Fruit fly (Drosophila melanogaster): ENCODE measurements around the gene Galt.
A peak's percentile ranks its signal among the peaks of the same experiment; 100 is the strongest.

The Galt gene

DNA sequence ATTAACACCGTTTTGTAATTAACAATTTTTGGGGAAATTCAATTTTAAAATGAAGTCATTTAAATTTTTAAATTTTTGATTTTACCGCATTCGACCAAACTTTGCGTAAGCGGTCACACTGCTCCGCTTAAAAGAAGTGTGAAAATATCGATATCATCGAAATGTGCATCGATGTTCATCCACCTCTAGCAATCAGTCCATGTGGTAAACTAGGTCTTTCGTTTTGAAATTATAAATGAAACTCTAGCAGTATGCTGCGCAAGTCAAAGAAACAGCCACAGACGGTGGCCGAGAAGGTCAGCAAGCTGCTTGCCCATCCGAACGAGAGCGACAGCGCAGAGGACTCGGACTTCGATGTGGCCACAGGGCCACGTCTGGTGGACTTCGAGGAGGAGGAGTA, 49.6 kb upstream of the Galt start, which contains the start of gene Aatf:
TSS of gene Aatf (plus strand) at position 166 of the 400 bp plus-strand sequence.
- TF ChIP-seq CG16813 (GFP tag; IDR thresholded peaks at IDR 0.05; ENCODE audit: partially characterized antibody), result peak; percentile 79
- no peak for TF ChIP-seq CHES-1-like (GFP tag; optimal IDR thresholded peaks at IDR 0.05)
- TF ChIP-seq Dbx (GFP tag; IDR thresholded peaks at IDR 0.05), result peak; percentile 52; the same call in 2 of the 3 replicates
- TF ChIP-seq CG15601 (tag; optimal IDR thresholded peaks at IDR 0.05), result no peak
- TF ChIP-seq sisA (GFP tag; IDR thresholded peaks at IDR 0.05), result no peak
- peak; percentile 55 for TF ChIP-seq sd (tag; optimal IDR thresholded peaks at IDR 0.05)
- no peak for TF ChIP-seq slou (GFP tag; optimal IDR thresholded peaks at IDR 0.05)
- TF ChIP-seq ab (GFP tag; optimal IDR thresholded peaks at IDR 0.05), result no peak
- TF ChIP-seq Atf-2 (GFP tag; optimal IDR thresholded peaks at IDR 0.05), result no peak
- no peak for TF ChIP-seq lmd (GFP tag; IDR thresholded peaks at IDR 0.05)
- no peak for TF ChIP-seq pita (GFP tag; optimal IDR thresholded peaks at IDR 0.05)
- peak; percentile 6 for TF ChIP-seq lilli (GFP tag; optimal IDR thresholded peaks at IDR 0.05)
- TF ChIP-seq Rfx (GFP tag; IDR thresholded peaks at IDR 0.05), result no peak
- no peak for TF ChIP-seq Awh (GFP tag; IDR thresholded peaks at IDR 0.05)
- TF ChIP-seq CG17385 (GFP tag; optimal IDR thresholded peaks at IDR 0.05), result no peak
- TF ChIP-seq CG13287 (GFP tag; IDR thresholded peaks at IDR 0.05; ENCODE audit: partially characterized antibody), result peak; percentile 95
- no peak for TF ChIP-seq kah (GFP tag; optimal IDR thresholded peaks at IDR 0.05)
- peak in 1 of 2 experiments; percentile 30 for TF ChIP-seq crp (GFP tag; optimal IDR thresholded peaks at IDR 0.05)
- TF ChIP-seq CG11456 (GFP tag; IDR thresholded peaks at IDR 0.05), result no peak
- TF ChIP-seq Eip74EF (GFP tag; optimal IDR thresholded peaks at IDR 0.05), result no peak
- no peak for TF ChIP-seq gcm2 (GFP tag; optimal IDR thresholded peaks at IDR 0.05)
- TF ChIP-seq Doc3 (GFP tag; IDR thresholded peaks at IDR 0.05; ENCODE audit: partially characterized antibody), result peak; percentile 74
- TF ChIP-seq Stat92E (GFP tag; optimal IDR thresholded peaks at IDR 0.05), result peak in 1 of 3 experiments; percentile 15
- no peak for TF ChIP-seq rib (GFP tag; IDR thresholded peaks at IDR 0.05)
- no peak for TF ChIP-seq fru (optimal IDR thresholded peaks at IDR 0.05)
- TF ChIP-seq dmrt11E (tag; optimal IDR thresholded peaks at IDR 0.05), result no peak
- no peak for TF ChIP-seq klu (GFP tag; IDR thresholded peaks at IDR 0.05)
- no peak for TF ChIP-seq CG2202 (tag; optimal IDR thresholded peaks at IDR 0.05)
- TF ChIP-seq emc (GFP tag; optimal IDR thresholded peaks at IDR 0.05), result no peak
- peak; percentile 37 for TF ChIP-seq phol (tag; optimal IDR thresholded peaks at IDR 0.05)
- no peak for TF ChIP-seq tin (GFP tag; optimal IDR thresholded peaks at IDR 0.05)
- no peak for TF ChIP-seq unpg (GFP tag; optimal IDR thresholded peaks at IDR 0.05)
- TF ChIP-seq sr (GFP tag; IDR thresholded peaks at IDR 0.05), result no peak
- TF ChIP-seq Asciz (GFP tag; optimal IDR thresholded peaks at IDR 0.05), result no peak
- peak; percentile 66 for TF ChIP-seq Max (GFP tag; optimal IDR thresholded peaks at IDR 0.05)
- no peak for TF ChIP-seq nom (GFP tag; optimal IDR thresholded peaks at IDR 0.05)
- no peak for TF ChIP-seq CG10147 (GFP tag; optimal IDR thresholded peaks at IDR 0.05)
- no peak for TF ChIP-seq CG7928 (GFP tag; optimal IDR thresholded peaks at IDR 0.05)
- peak; percentile 7 for TF ChIP-seq CG7271 (tag; optimal IDR thresholded peaks at IDR 0.05)
- no peak for TF ChIP-seq Nf-YC (tag; optimal IDR thresholded peaks at IDR 0.05)
- TF ChIP-seq sna (GFP tag; IDR thresholded peaks at IDR 0.05; ENCODE audit: partially characterized antibody), result peak; percentile 76
- TF ChIP-seq Blimp-1 (GFP tag; optimal IDR thresholded peaks at IDR 0.05), result no peak
- peak; percentile 32 for TF ChIP-seq HmgZ (tag; optimal IDR thresholded peaks at IDR 0.05)
- no peak for TF ChIP-seq CG30431 (GFP tag; optimal IDR thresholded peaks at IDR 0.05)
- no peak for TF ChIP-seq CG9727 (GFP tag; optimal IDR thresholded peaks at IDR 0.05)
- peak; percentile 22 for TF ChIP-seq CG17829 (tag; optimal IDR thresholded peaks at IDR 0.05)
- no peak for TF ChIP-seq Abd-B (GFP tag; optimal IDR thresholded peaks at IDR 0.05)
- TF ChIP-seq pb (GFP tag; optimal IDR thresholded peaks at IDR 0.05), result no peak
- no peak for TF ChIP-seq exex (tag; optimal IDR thresholded peaks at IDR 0.05)
- TF ChIP-seq D19A (tag; optimal IDR thresholded peaks at IDR 0.05), result no peak

Measured in whole organism, embryonic.